Worm (Caenorhabditis elegans): ENCODE data around the gene C17C3.5.
"Not testable (repeated sequence)": the region's sequence is repeated elsewhere in the genome, so short reads cannot be mapped to it uniquely, and the experiment has no call there.

DNA sequence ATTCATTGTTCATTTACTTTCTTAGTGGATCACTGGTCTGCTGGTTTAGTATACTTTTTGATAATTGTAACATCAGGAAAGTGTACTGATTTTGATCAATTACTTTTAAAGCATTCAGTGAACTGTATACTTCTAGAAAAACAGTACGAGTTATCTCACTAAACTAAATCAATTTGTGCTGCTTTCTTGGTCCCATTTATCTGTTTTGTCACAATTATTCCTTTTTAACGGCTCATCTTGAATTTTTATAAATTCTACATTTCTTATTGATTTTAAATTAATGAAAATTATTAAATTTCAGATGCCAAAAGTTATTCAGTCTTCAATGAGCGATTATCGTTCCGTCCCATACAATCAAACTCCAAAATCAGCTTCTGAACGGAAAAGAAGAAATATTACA is 16.7 kb upstream of the C17C3.5 start, which contains the start of gene hlh-25:
- TF ChIP-seq nhr-10 (tag; optimal IDR thresholded peaks at IDR 0.05); egl-27 (tag; optimal IDR thresholded peaks at IDR 0.05); elt-1 (tag; optimal IDR thresholded peaks at IDR 0.05); lin-13 (GFP tag; optimal IDR thresholded peaks at IDR 0.05); nhr-25 (tag; optimal IDR thresholded peaks at IDR 0.05); nhr-237 (tag; optimal IDR thresholded peaks at IDR 0.05); ztf-11 (tag; optimal IDR thresholded peaks at IDR 0.05): not testable (repeated sequence)
